Fruit fly (Drosophila melanogaster): ENCODE results near the gene Nbr.

The Nbr gene

DNA sequence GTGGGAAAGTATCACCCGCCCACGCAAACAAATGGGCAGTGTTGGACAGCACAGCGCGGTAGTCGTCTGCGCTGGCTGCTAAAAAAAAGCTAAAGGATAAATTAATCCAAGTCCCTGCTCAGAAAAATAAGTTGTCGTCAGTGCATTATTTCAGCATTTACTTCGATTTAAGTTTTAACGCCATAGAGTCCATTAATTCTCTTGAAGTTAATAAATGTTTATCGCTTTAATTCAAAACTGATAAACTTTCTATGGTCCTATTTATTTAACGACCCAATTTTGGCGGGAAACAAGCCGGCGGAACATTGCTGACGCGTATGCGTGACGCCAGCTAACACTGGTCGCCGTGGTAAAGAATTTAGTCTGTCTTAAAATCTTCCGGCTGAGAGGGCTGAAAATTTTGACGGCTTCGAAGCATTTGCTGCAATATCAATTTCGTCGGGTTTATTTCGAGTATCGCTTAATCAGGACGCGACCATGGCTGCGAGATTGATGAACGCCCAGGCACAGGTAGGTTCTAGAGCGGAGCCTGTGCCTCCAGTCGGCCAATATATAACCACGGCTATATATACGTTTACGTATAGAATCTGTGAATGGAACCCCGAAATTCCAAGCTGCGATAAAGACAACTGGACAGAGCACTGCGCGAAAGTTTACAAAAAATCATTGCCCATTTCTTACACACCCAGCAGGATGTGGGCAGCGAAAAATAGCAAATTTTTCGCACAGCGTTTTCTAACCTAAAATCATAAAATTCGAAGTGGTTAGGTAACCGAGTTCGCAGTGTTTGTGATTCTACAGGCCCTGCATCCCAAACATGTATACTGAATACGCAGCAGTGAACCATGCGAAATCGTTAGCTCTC, 5.6 kb upstream of the Nbr start, which contains the start of the genes mAcon1, CG43345 and CG43346:
mAcon1 (plus strand) TSS at position 276 of the 865 bp plus-strand sequence.
CG43345 (minus strand) TSS at position 287 of the 865 bp plus-strand sequence.
CG43346 (minus strand) TSS at position 287 of the 865 bp plus-strand sequence.
- peak; percentile 91 for TF ChIP-seq noc (tag; optimal IDR thresholded peaks at IDR 0.05)

DNA sequence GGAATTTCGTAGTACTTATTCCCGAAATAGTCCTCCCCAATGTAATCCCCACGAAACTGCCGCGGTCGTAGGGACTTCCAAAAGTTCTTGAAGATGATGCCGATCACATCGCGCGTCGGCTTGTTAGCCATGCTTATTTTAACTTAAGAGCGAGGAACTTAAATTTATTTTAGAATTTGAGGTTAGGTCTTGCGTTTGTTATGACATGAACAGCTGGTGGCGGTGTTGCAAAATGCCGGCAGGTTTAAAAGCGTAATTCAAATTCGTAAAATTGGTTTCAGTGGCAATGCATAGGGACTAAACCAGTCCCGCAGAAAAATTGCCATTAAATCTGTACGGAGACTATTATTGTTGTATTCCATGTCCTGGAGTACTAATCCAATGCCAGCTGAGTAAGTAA, 3.5 kb upstream of the Nbr start:
- peak; percentile 17 for TF ChIP-seq noc (tag; optimal IDR thresholded peaks at IDR 0.05)

DNA sequence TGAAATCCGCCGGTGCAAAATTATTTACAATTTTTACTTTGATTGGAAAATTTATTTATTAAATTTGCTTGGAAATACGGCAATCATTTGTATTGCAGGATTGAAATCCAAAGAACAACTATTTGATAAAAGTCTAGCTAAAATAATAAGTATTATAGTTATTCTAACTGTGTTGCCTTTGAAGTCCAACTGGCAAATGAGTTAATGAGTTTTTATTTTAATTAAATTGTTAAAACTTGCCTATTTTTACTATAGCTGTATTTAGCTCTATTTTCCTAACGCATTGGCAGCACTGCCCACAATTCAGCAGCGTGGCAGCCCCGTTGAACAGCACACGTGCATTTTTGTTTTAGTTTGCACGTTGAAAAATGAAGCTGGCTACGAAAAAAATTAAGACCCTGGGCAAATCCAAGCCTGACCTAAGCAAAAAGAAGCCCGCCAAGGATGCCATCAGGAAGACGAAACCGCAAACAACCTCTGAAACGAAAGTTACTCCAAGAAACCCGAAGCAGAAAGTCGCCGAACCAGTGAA, 494 bp upstream of the Nbr start, which contains the start of gene Noc2:
Noc2 (plus strand) TSS at position 331 of the 532 bp plus-strand sequence.
- no peak for TF ChIP-seq noc (tag; optimal IDR thresholded peaks at IDR 0.05)

DNA sequence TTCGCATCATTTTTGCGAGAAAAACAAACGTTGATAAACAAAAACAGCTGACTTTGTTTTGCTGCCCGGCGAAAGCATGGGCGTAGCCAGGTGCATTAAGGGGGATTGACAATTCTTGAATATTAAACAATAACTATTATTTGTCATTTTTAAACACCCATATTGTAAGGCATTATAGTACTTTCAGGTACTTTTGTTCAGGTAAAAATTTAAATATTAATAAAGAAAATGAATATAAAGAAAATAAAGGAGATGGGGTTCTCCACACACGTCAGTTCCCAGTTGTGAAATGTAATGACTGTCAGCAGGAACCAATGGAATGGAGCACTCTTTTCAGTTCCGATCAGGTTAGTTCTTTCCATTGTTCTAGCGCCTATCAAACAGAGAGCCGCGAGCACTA, 4.3 kb downstream of the Nbr start, which contains the start of the genes Coq3 and Pld3:
Coq3 (minus strand) TSS at position 58 of the 400 bp plus-strand sequence.
Pld3 (plus strand) TSS at position 294 of the 400 bp plus-strand sequence.
- peak; percentile 96 for TF ChIP-seq noc (tag; optimal IDR thresholded peaks at IDR 0.05)

DNA sequence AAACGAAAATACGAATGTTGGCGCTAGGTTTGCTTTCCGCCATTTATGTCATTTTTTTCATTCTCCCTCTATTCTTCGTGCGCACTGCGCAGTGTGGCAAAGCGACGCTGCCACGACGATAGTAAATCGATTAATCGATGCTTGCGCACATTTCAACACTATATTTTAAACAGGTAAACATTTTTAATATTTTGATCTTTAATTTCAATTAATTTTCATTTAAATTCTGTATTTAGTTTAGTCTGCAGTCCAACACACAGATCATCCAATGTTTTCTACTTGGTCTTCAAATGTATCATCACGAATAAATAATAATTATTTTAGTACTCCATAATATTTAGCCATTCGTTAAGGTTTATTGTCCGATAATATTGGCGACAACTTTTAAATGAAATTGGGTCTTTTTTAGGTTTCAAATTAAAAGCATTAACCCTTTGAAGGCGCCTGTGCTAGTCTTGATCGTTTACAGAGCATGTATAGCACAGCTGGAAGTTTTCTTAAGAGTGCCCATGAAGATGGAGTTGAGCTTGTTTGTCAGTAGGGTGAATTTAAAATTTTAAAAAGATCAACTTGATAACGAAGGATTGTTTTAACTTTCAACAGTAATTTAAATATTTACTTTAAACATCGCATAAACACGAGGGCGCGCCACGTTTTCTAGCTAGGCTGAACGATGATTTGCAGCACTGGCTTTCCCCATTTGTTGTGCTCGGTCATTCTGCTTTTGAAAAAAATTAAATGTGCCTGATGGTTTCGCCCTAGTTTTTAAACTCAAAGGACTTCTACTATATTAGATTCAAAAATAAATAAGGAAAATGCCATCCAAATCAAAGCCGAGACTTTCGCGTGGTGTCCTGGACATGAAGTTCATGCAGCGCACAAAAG, 6.5 kb downstream of the Nbr start, which contains the start of the genes Mpp6 and E2f2:
Mpp6 (plus strand) TSS at position 133 of the 885 bp plus-strand sequence.
E2f2 (minus strand) TSS at position 594 of the 885 bp plus-strand sequence.
- no peak for TF ChIP-seq noc (tag; optimal IDR thresholded peaks at IDR 0.05)

DNA sequence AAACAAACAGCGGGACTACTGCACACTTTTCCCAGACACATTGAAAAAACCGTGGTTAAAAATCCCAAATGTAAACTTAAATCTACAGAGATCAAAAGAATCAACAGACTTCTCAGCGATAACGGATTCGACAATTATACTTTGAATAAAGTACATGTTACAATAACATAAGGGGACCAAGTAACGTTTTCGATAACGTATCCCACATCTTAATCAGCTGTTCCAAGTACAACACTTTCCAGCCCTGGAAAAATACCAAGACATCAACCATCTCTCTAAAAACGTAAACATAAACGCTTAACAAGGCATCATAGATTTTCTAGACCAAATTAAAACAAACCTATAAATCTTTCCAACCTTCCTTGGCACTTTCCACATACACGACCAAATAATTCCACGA, 9.0 kb downstream of the Nbr start:
- no peak for TF ChIP-seq noc (tag; optimal IDR thresholded peaks at IDR 0.05)

DNA sequence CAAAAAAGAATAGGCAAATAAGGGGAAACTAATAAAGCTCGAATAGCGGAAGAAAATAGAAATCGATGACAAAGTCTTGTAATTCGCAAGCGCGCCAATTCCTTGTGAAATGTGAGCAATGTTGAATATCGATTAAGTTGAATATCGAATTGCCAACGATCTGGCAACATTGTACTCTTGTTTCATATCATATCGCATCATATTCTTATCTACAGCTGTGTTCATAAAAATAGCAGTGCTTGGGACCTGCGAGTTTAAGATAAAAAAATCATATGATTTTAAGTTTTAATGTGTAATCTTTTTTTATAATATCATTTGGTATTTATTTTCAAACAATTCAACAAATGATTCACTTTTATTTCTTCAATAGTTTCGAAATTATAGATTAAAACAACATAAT, 13.8 kb downstream of the Nbr start:
- TF ChIP-seq noc (tag; optimal IDR thresholded peaks at IDR 0.05), result no peak

DNA sequence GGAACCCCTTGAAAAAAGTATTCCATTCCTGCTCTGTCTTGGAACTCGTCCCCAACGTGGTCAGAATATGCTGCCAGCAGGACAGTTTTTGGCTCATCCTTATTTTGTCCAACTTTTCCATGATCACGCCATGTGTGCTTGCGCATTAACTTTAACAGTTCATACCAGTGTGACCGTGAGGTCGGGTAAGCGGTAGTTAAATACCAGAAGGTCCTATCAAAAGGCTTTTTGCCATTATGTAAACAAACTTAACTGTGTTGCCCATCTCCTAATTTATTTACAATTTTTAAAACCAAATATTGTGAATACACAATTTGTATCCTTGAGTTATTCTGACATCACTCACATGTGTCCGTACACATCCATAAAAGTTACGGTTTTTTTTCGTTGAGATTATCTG, 14.6 kb downstream of the Nbr start, which contains the start of gene del:
del (minus strand) TSS at position 305 of the 400 bp plus-strand sequence.
- no peak for TF ChIP-seq noc (tag; optimal IDR thresholded peaks at IDR 0.05)

DNA sequence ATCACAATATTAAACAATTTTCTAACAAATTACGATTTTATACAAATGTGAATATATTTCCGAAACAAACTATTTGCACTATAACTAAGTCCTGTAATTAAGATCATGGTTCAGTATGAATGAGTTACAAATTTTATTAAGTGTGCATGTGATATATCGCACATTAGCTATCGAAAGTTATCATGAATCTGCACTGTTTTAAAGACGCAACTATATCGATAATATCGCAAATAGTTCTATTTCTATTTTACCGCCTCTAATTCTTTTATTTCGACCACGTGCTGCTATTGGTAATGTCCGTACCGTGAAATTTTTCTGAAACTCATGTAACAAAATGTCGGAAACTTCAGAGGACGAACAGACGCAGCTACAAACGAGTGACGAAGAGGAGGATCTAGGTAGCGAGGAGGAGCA, 19.9 kb downstream of the Nbr start, which contains the start of gene pths:
pths (plus strand) TSS at position 258 of the 414 bp plus-strand sequence.
- no peak for TF ChIP-seq noc (tag; optimal IDR thresholded peaks at IDR 0.05)

DNA sequence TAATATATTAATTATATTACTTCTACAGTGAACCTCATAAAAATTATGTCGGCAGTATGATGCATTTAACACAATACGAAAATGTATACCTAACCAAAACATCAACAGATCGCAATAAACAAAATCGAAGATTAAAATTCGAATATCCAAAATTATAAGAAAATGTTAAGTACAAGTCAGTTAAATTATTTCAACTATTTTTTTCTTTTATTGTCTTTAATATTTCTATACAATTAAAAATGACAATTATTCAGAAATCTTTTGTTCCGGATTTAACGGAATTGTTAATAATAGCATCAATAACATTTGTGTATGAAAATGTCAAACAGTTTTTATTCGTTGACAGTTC, 20.4 kb downstream of the Nbr start:
- no peak for TF ChIP-seq noc (tag; optimal IDR thresholded peaks at IDR 0.05)

DNA sequence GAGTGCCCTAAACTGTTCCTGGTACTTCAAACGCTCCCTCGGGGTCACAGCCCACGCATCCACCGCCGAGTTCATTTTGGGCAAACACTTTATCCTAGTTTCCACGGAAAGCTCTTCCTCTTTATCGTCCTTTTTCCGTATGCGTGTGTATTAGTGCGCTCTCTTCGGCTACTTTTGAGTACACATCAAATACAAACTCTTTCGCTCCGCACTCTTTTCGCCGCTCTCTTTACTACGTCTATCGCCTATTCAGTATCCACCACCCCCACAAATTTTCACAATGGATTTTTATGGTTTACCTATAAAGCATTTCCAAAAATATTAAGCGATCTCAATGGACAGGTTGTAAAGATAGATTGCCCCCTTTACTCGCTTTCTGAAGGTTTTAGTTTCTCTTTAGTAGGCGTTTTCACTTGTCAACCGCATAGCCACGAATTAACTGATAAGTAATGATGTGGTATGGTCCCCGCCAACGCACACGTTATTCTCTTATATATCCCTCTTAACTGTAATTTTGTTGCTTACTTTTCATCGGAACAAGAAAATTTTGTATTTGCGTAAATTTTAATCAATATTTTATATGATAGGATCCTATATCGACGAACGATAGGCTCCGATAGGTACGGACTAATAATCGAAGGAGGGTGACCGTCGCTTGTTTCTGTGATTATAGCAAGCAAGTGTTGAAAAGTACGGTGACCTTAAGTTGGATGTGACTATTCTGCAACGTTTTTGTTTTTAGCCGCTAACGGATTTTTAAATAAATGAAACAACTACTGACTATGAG, 21.0 kb downstream of the Nbr start, which contains the start of gene Dap160:
Dap160 (minus strand) TSS at position 634 of the 787 bp plus-strand sequence.
- TF ChIP-seq noc (tag; optimal IDR thresholded peaks at IDR 0.05), result no peak

DNA sequence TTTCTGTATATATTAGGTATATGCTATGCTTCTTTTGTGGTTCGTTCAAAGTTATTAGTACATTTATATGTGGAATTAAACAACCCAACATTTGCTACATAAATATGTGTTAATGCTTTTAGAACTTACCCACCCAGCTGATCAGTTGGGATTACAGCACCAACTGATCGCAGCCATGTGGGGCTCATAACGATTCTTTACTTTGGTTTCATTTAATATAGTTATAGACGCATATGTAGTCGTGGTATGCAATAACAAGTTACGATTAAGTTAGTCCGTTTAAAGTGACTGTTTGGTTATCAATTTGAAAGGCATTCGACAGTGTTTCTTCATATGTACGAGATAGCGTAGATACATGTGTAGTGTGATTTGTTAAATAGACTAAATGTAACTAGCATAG, 27.1 kb downstream of the Nbr start:
- no peak for TF ChIP-seq noc (tag; optimal IDR thresholded peaks at IDR 0.05)

DNA sequence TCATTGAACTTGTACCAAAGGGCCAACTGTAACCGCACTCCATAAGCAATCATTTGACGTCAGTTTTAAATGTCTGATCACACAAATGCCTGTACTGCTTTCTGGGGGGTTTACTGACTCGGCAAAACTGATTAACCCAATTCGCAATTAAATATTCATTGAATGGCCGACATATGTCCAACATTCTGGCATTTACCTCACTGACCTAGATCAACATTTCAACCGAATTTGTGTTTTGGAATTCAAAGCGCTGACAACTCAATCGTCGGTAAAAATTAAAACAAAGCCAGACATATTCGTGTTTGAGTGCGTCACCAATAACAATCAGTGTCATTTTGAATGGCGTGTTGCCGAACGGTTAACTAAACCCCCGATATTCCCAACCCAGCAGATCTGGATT, 47.2 kb downstream of the Nbr start:
- no peak for TF ChIP-seq noc (tag; optimal IDR thresholded peaks at IDR 0.05)

DNA sequence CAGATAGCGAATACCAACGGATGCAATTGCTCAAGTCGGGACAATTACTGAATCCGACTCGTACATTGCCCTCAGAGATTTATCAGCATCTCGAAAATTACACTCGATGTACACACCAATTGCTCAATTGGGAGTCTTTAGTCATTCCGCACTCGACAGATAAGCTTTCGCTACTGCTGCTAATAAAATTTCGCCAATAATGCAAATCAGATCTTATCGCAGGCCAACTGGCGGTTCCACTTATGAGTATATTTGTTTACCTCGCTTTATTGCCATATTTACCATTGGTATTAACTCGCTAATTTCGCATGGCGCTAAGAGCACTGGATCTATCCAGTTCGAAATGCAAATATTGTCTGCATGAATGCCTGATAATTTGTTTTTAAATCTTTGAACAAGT, 49.3 kb downstream of the Nbr start:
- TF ChIP-seq noc (tag; optimal IDR thresholded peaks at IDR 0.05), result no peak

DNA sequence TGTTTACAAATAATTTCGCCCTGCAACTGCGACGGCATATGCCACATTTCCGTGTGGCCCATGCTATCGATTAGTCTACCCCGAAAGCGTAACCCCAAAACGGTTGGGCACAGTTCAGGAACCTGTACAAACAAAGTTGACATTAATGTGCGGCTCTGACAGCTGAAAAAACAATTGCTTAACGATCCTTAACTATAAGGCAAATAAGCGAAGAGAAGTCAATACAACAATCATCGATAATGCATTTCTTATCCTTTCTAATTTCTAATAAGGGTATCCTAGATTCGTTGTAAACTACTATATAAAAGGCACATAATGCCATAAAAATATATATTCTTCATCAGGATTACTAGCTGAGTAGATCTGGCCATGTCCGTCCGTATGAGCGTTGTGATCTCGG, 51.0 kb downstream of the Nbr start:
- TF ChIP-seq noc (tag; optimal IDR thresholded peaks at IDR 0.05), result no peak

All from whole organism, larva.